Fruit fly (Drosophila melanogaster) whole organism, embryonic: ENCODE data around the gene CG14667.

Source experiments
- Aef1 ChIP-seq: fragments of 200-800 bp; sonication (Bioruptor generic); IDR thresholded peaks from 3 replicates; pipeline ENCODE4 v1.3.6; 2022; ENCODE audit warnings: missing biosample characterization, missing genetic modification characterization
- Asciz ChIP-seq: fragments of 200-800 bp; sonication (Bioruptor generic); optimal IDR thresholded peaks from 2 replicates; lab custom pipeline; 2017; ENCODE audit warnings: missing biosample characterization, mild to moderate bottlenecking, missing genetic modification characterization, missing genetic modification reagents
- B-H2 ChIP-seq: fragments of 200-800 bp; sonication (Bioruptor generic); optimal IDR thresholded peaks from 2 replicates; lab custom pipeline; 2018; ENCODE audit warnings: missing biosample characterization, mild to moderate bottlenecking, missing genetic modification characterization
- CG10565 ChIP-seq: fragments of 200-800 bp; sonication (Bioruptor generic); optimal IDR thresholded peaks from 3 replicates; lab custom pipeline; 2016; ENCODE audit warnings: missing biosample characterization, mild to moderate bottlenecking, missing genetic modification characterization
- CG11398 ChIP-seq: fragments of 200-800 bp; sonication (Bioruptor generic); optimal IDR thresholded peaks from 2 replicates; lab custom pipeline; 2016; ENCODE audit warnings: missing biosample characterization, missing genetic modification characterization
- CG11504 ChIP-seq: fragments of 200-800 bp; sonication (Bioruptor generic); optimal IDR thresholded peaks from 3 replicates; lab custom pipeline; 2019; ENCODE audit warnings: missing biosample characterization, mild to moderate bottlenecking, missing genetic modification characterization, moderate library complexity
- CG13296 ChIP-seq: fragments of 200-800 bp; sonication (Bioruptor generic); optimal IDR thresholded peaks from 3 replicates; lab custom pipeline; 2018; ENCODE audit warnings: missing biosample characterization, mild to moderate bottlenecking, missing genetic modification characterization
- CG13424 ChIP-seq: fragments of 200-800 bp; sonication (Bioruptor generic); optimal IDR thresholded peaks from 2 replicates; lab custom pipeline; 2019; ENCODE audit warnings: missing biosample characterization, mild to moderate bottlenecking, missing genetic modification characterization, moderate library complexity
- CG16813 ChIP-seq: fragments of 200-800 bp; sonication (Bioruptor generic); IDR thresholded peaks from 3 replicates; pipeline ENCODE4 v1.3.6; 2022; ENCODE audit warnings: missing biosample characterization, missing genetic modification characterization; ENCODE audit not compliant: partially characterized antibody
- CG17186 ChIP-seq: fragments of 200-800 bp; sonication (Bioruptor generic); optimal IDR thresholded peaks from 3 replicates; lab custom pipeline; 2017; ENCODE audit warnings: missing biosample characterization, missing genetic modification reagents, missing genetic modification characterization
- CG17328 ChIP-seq: fragments of 200-800 bp; sonication (Bioruptor generic); IDR thresholded peaks from 2 replicates; pipeline ENCODE4 v1.3.6; 2022; ENCODE audit warnings: missing biosample characterization, missing genetic modification characterization
- CG17361 ChIP-seq: fragments of 200-800 bp; sonication (Bioruptor generic); IDR thresholded peaks from 3 replicates; pipeline ENCODE4 v1.3.6; 2022; ENCODE audit warnings: missing biosample characterization, missing genetic modification characterization
- CG17912 ChIP-seq: fragments of 200-800 bp; sonication (Bioruptor generic); optimal IDR thresholded peaks from 2 replicates; lab custom pipeline; 2018; ENCODE audit warnings: missing biosample characterization, mild to moderate bottlenecking, missing genetic modification characterization
- CG18599 ChIP-seq: fragments of 200-800 bp; sonication (Bioruptor generic); optimal IDR thresholded peaks from 3 replicates; lab custom pipeline; 2017; ENCODE audit warnings: missing biosample characterization, missing genetic modification characterization, mild to moderate bottlenecking, moderate library complexity, missing genetic modification reagents
- CG2202 ChIP-seq: fragments of 200-800 bp; sonication (Bioruptor generic); optimal IDR thresholded peaks from 2 replicates; lab custom pipeline; 2018; ENCODE audit warnings: missing biosample characterization, mild to moderate bottlenecking, missing genetic modification characterization
- CG2712 ChIP-seq: fragments of 200-800 bp; optimal IDR thresholded peaks from 3 replicates; lab custom pipeline; 2019; ENCODE audit warnings: missing biosample characterization, mild to moderate bottlenecking, missing genetic modification characterization, moderate library complexity
- CG31224 ChIP-seq: fragments of 200-800 bp; sonication (Bioruptor generic); IDR thresholded peaks from 2 replicates; pipeline ENCODE4 v1.3.6; 2022; ENCODE audit warnings: missing biosample characterization, missing genetic modification characterization
- CG3281 ChIP-seq: fragments of 200-800 bp; sonication (Bioruptor generic); optimal IDR thresholded peaks from 3 replicates; lab custom pipeline; 2017; ENCODE audit warnings: missing biosample characterization, mild to moderate bottlenecking, missing genetic modification characterization
- CG33557 ChIP-seq: fragments of 200-800 bp; sonication (Bioruptor generic); optimal IDR thresholded peaks from 2 replicates; lab custom pipeline; 2019; ENCODE audit warnings: missing biosample characterization, mild to moderate bottlenecking, missing genetic modification characterization, moderate library complexity
- CG3407 ChIP-seq: fragments of 200-800 bp; sonication (Bioruptor generic); optimal IDR thresholded peaks from 2 replicates; lab custom pipeline; 2018; ENCODE audit warnings: missing biosample characterization, mild to moderate bottlenecking, missing genetic modification characterization
- CG34422 ChIP-seq: fragments of 200-800 bp; sonication (Bioruptor generic); IDR thresholded peaks from 3 replicates; pipeline ENCODE4 v1.3.6; 2022; ENCODE audit warnings: missing biosample characterization, missing genetic modification characterization
- CG42726 ChIP-seq: fragments of 200-800 bp; sonication (Bioruptor generic); IDR thresholded peaks from 2 replicates; pipeline ENCODE4 v1.3.6; 2022; ENCODE audit warnings: missing biosample characterization, missing genetic modification characterization; ENCODE audit not compliant: partially characterized antibody
- CG4730 ChIP-seq: fragments of 200-800 bp; sonication (Bioruptor generic); IDR thresholded peaks from 2 replicates; pipeline ENCODE4 v1.3.6; 2022; ENCODE audit warnings: missing biosample characterization, missing genetic modification characterization
- CG7271 ChIP-seq: fragments of 200-800 bp; sonication (Bioruptor generic); optimal IDR thresholded peaks from 2 replicates; lab custom pipeline; 2018; ENCODE audit warnings: missing biosample characterization, mild to moderate bottlenecking, missing genetic modification characterization, moderate library complexity
- CG9797 ChIP-seq: fragments of 200-800 bp; sonication (Bioruptor generic); optimal IDR thresholded peaks from 3 replicates; lab custom pipeline; 2018; ENCODE audit warnings: missing biosample characterization, mild to moderate bottlenecking, missing genetic modification characterization
- D19A ChIP-seq: fragments of 200-800 bp; optimal IDR thresholded peaks from 3 replicates; lab custom pipeline; 2019; ENCODE audit warnings: missing biosample characterization, mild to moderate bottlenecking, missing genetic modification characterization, moderate library complexity
- Dek ChIP-seq: fragments of 200-800 bp; sonication (Bioruptor generic); optimal IDR thresholded peaks from 3 replicates; lab custom pipeline; 2019; ENCODE audit warnings: missing biosample characterization, mild to moderate bottlenecking, missing genetic modification characterization, moderate library complexity
- Hey ChIP-seq: fragments of 200-800 bp; sonication (Bioruptor generic); optimal IDR thresholded peaks from 3 replicates; lab custom pipeline; 2018; ENCODE audit warnings: missing biosample characterization, mild to moderate bottlenecking, missing genetic modification characterization
- HmgZ ChIP-seq: fragments of 200-800 bp; sonication (Bioruptor generic); optimal IDR thresholded peaks from 2 replicates; lab custom pipeline; 2018; ENCODE audit warnings: missing biosample characterization, mild to moderate bottlenecking, missing genetic modification characterization
- Hr51 ChIP-seq, 2 experiments: fragments of 200-800 bp; sonication (Bioruptor generic); optimal IDR thresholded peaks; 2 replicates in 1 of 2; 3 replicates in 1 of 2; lab custom pipeline; 2016 to 2018; ENCODE audit warnings: missing biosample characterization in 2 of 2, missing genetic modification characterization in 2 of 2, mild to moderate bottlenecking in 1 of 2, moderate library complexity in 1 of 2
- Lim3 ChIP-seq: fragments of 200-800 bp; sonication (Bioruptor generic); IDR thresholded peaks from 2 replicates; pipeline ENCODE4 v1.3.6; 2022; ENCODE audit warnings: missing biosample characterization, missing genetic modification characterization
- MBD-R2 ChIP-seq: fragments of 200-800 bp; sonication (Bioruptor generic); IDR thresholded peaks from 2 replicates; pipeline ENCODE4 v1.3.6; 2022; ENCODE audit warnings: missing biosample characterization, missing genetic modification characterization
- Nf-YC ChIP-seq: fragments of 200-800 bp; optimal IDR thresholded peaks from 3 replicates; lab custom pipeline; 2019; ENCODE audit warnings: missing biosample characterization, mild to moderate bottlenecking, missing genetic modification characterization, moderate library complexity
- Rfx ChIP-seq: fragments of 200-800 bp; sonication (Bioruptor generic); IDR thresholded peaks from 2 replicates; pipeline ENCODE4 v1.3.6; 2022; ENCODE audit warnings: missing biosample characterization, missing genetic modification characterization
- Scr ChIP-seq: fragments of 200-800 bp; sonication (Bioruptor generic); IDR thresholded peaks from 2 replicates; pipeline ENCODE4 v1.3.6; 2022; ENCODE audit warnings: missing biosample characterization, missing genetic modification characterization; ENCODE audit not compliant: partially characterized antibody
- ab ChIP-seq: fragments of 200-800 bp; sonication (Bioruptor generic); optimal IDR thresholded peaks from 2 replicates; lab custom pipeline; 2016; ENCODE audit warnings: missing biosample characterization, missing genetic modification characterization
- croc ChIP-seq: fragments of 200-800 bp; sonication (Bioruptor generic); conservative IDR thresholded peaks from 3 replicates; pipeline ENCODE4 v1.3.6; 2022; ENCODE audit warnings: missing biosample characterization, missing genetic modification characterization
- danr ChIP-seq: fragments of 200-800 bp; sonication (Bioruptor generic); IDR thresholded peaks from 2 replicates; pipeline ENCODE4 v1.3.6; 2022; ENCODE audit warnings: missing biosample characterization, missing genetic modification characterization
- dmrt11E ChIP-seq: fragments of 200-800 bp; sonication (Bioruptor generic); optimal IDR thresholded peaks from 3 replicates; lab custom pipeline; 2018; ENCODE audit warnings: missing biosample characterization, mild to moderate bottlenecking, missing genetic modification characterization, moderate library complexity
- hth ChIP-seq: fragments of >200 bp; optimal IDR thresholded peaks from 2 replicates; lab custom pipeline; 2017; ENCODE audit warnings: inconsistent platforms
- nerfin-2 ChIP-seq: fragments of 200-800 bp; sonication (Bioruptor generic); IDR thresholded peaks from 2 replicates; pipeline ENCODE4 v1.3.6; 2022; ENCODE audit warnings: missing biosample characterization, missing genetic modification characterization; ENCODE audit not compliant: partially characterized antibody
- prd ChIP-seq, 3 experiments: fragments of >200 bp in 2 of 3; fragments of 200-800 bp in 1 of 3; sonication (Bioruptor generic) in 1 of 3; optimal IDR thresholded peaks in 2 of 3; IDR thresholded peaks in 1 of 3; 2 replicates in 2 of 3; 3 replicates in 1 of 3; pipeline versions ENCODE4 v1.3.6 to Lab custom; 2017 to 2022; ENCODE audit warnings: missing biosample characterization in 1 of 3, missing genetic modification characterization in 1 of 3
- salm ChIP-seq: fragments of 200-800 bp; sonication (Bioruptor generic); optimal IDR thresholded peaks from 2 replicates; lab custom pipeline; 2018; ENCODE audit warnings: missing biosample characterization, mild to moderate bottlenecking, missing genetic modification characterization
- schlank ChIP-seq: fragments of 200-800 bp; sonication (Bioruptor generic); optimal IDR thresholded peaks from 2 replicates; lab custom pipeline; 2018; ENCODE audit warnings: missing biosample characterization, mild to moderate bottlenecking, missing genetic modification characterization
- sd ChIP-seq: fragments of 200-800 bp; sonication (Bioruptor generic); optimal IDR thresholded peaks from 3 replicates; lab custom pipeline; 2018; ENCODE audit warnings: missing biosample characterization, mild to moderate bottlenecking, missing genetic modification characterization, moderate library complexity
- seq ChIP-seq: fragments of 200-800 bp; sonication (Bioruptor generic); IDR thresholded peaks from 2 replicates; pipeline ENCODE4 v1.3.6; 2022; ENCODE audit warnings: missing biosample characterization, missing genetic modification characterization
- shn ChIP-seq: fragments of 200-800 bp; sonication (Bioruptor generic); optimal IDR thresholded peaks from 3 replicates; lab custom pipeline; 2016; ENCODE audit warnings: missing biosample characterization, missing genetic modification characterization
- slbo ChIP-seq: fragments of 200-800 bp; sonication (Bioruptor generic); IDR thresholded peaks from 2 replicates; pipeline ENCODE4 v1.3.6; 2022; ENCODE audit warnings: missing biosample characterization, missing genetic modification characterization
- so ChIP-seq: fragments of 200-800 bp; sonication (Bioruptor generic); IDR thresholded peaks from 3 replicates; pipeline ENCODE4 v1.3.6; 2022; ENCODE audit warnings: missing biosample characterization, missing genetic modification characterization
- unpg ChIP-seq: fragments of 200-800 bp; sonication (Bioruptor generic); optimal IDR thresholded peaks from 3 replicates; lab custom pipeline; 2018; ENCODE audit warnings: missing biosample characterization, mild to moderate bottlenecking, missing genetic modification characterization, moderate library complexity
- yki ChIP-seq: fragments of >200 bp; optimal IDR thresholded peaks from 3 replicates; lab custom pipeline; 2018

Gene CG14667

DNA sequence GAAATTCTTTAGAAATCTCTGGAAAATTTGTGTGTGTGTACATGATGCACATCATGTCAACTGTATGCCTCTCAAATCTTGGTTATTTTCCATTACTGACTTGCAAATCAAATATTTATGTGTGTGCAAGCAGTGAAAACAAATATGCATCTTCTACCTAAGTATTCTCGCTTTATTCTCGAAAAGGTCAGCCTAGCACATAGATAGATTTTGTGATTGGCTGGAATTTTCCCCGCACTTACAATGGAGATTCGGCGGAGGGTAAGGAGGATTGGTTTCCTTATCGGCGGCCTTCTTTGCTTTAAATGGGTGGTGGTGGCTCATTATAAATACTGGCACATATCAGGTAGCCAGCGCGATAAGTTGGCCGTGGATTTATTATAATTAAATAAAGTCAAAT is 46.9 kb upstream of the CG14667 start (continued):
- TF ChIP-seq Nf-YC (tag; lab: Kevin White, UChicago) (no peak), schlank (no peak), CG13424 (tag; lab: Kevin White, UChicago) (peak; percentile 12), shn (GFP tag; lab: Kevin White, UChicago) (no peak), Lim3 (GFP tag; lab: Robert Waterston, UW) (no peak), slbo (GFP tag; lab: Robert Waterston, UW) (no peak), sd (tag; lab: Kevin White, UChicago) (no peak), Hr51 (GFP tag; optimal IDR thresholded peaks at IDR 0.05; lab: Kevin White, UChicago) (no peak), CG3281 (GFP tag; lab: Kevin White, UChicago) (no peak), dmrt11E (peak; percentile 61), Rfx (GFP tag; lab: Robert Waterston, UW) (no peak), MBD-R2 (no peak), D19A (no peak), CG2202 (tag; lab: Kevin White, UChicago) (peak; percentile 42), HmgZ (tag; lab: Kevin White, UChicago) (no peak), CG16813 (no peak), CG17186 (GFP tag; lab: Kevin White, UChicago) (no peak), CG31224 (GFP tag; lab: Robert Waterston, UW) (no peak), CG10565 (no peak), Hey (no peak), nerfin-2 (GFP tag; lab: Robert Waterston, UW) (no peak), CG7271 (tag; lab: Kevin White, UChicago) (peak; percentile 62), prd (optimal IDR thresholded peaks at IDR 0.05; lab: Kevin White, UChicago) (no peak), prd (GFP tag; IDR thresholded peaks at IDR 0.05; lab: Robert Waterston, UW) (no peak), seq (no peak), CG33557 (GFP tag; lab: Kevin White, UChicago) (peak; percentile 35), CG17361 (GFP tag; lab: Robert Waterston, UW) (no peak), CG4730 (no peak), CG3407 (GFP tag; lab: Kevin White, UChicago) (peak; percentile 19), CG17912 (GFP tag; lab: Kevin White, UChicago) (no peak), unpg (GFP tag; lab: Kevin White, UChicago) (no peak), ab (GFP tag; lab: Kevin White, UChicago) (no peak), CG2712 (tag; lab: Kevin White, UChicago) (peak; percentile 11), hth (lab: Kevin White, UChicago) (no peak), Scr (GFP tag; lab: Robert Waterston, UW) (no peak), croc (GFP tag; lab: Robert Waterston, UW) (no peak), CG11398 (no peak), so (no peak), CG13296 (GFP tag; lab: Kevin White, UChicago) (no peak), CG11504 (tag; lab: Kevin White, UChicago) (peak; percentile 22), yki (lab: Kevin White, UChicago) (no peak), B-H2 (no peak), CG42726 (GFP tag; lab: Robert Waterston, UW) (no peak), CG17328 (GFP tag; lab: Robert Waterston, UW) (peak; percentile 16; the same call in 1 of the 2 replicates), Dek (tag; lab: Kevin White, UChicago) (no peak), CG9797 (GFP tag; lab: Kevin White, UChicago) (no peak), CG34422 (GFP tag; lab: Robert Waterston, UW) (no peak), danr (no peak), Aef1 (GFP tag; lab: Robert Waterston, UW) (no peak), Asciz (GFP tag; lab: Kevin White, UChicago) (peak; percentile 39), salm (no peak), CG18599 (GFP tag; lab: Kevin White, UChicago) (no peak)
